Fruit fly (Drosophila melanogaster): ENCODE data around the gene CRAT.

DNA sequence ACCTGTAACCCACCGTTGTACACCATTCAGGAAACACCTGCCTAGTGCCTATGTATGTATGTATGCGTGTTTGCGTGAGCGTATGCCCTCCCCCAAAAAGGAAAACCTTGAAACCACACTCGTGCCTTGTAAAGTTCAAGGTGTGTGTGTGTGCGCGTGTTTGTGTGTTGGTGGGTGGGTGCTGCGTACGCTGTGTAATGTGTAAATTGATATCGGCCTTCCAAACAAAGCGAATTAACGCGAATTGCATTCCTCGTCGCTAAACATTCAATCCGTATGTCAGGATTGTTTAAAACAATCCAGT, 7.6 kb upstream of the CRAT start:
- TF ChIP-seq Sox15 (GFP tag; optimal IDR thresholded peaks at IDR 0.05) (no peak), fkh (GFP tag; optimal IDR thresholded peaks at IDR 0.05) (no peak)

Data from whole organism, prepupa.